Worm (Caenorhabditis elegans): ENCODE measurements around the gene grd-3.

DNA sequence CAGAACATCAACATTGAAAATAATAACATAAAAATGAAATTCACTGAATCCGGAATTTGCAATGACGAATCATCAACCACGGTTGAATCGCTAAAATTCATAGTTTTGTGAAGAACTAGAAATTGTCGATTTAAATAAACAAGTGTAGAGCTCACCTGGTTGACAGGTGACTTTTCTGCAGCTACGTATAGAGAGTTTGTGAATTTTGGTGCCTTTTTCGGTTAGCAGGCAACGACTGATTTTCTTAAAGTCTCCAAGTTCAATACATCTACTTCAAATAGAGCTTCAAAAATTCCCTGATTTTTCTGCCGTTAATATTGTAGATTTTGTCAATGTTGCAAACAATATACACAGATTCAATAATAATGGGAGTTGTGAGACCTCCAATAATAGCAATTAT, 37.7 kb downstream of the grd-3 start, which contains the start of gene srz-69:
- TF ChIP-seq him-1 (tag; optimal IDR thresholded peaks at IDR 0.05) (no peak), dao-5 (tag; optimal IDR thresholded peaks at IDR 0.05) (no peak)
